Worm (Caenorhabditis elegans) whole organism, L4/young adult: ENCODE results near the gene Y22D7AL.9.
A peak's percentile ranks its signal among the peaks of the same experiment; 100 is the strongest.

Experiments
- W03F9.2 ChIP-seq: fragments of 150-350 bp; optimal IDR thresholded peaks from 2 replicates; lab custom pipeline; 2014; ENCODE audit warnings: missing biosample characterization, missing genetic modification characterization
- dao-5 ChIP-seq: sonication (generic microtip); optimal IDR thresholded peaks from 2 replicates; lab custom pipeline; 2016; ENCODE audit warnings: missing genotype, missing genetic modification characterization, moderate library complexity, missing compliant biosample characterization
- him-1 ChIP-seq: sonication (generic microtip); optimal IDR thresholded peaks from 2 replicates; lab custom pipeline; 2016; ENCODE audit warnings: missing genotype, missing genetic modification reagents, missing genetic modification characterization, missing compliant biosample characterization

Gene Y22D7AL.9

DNA sequence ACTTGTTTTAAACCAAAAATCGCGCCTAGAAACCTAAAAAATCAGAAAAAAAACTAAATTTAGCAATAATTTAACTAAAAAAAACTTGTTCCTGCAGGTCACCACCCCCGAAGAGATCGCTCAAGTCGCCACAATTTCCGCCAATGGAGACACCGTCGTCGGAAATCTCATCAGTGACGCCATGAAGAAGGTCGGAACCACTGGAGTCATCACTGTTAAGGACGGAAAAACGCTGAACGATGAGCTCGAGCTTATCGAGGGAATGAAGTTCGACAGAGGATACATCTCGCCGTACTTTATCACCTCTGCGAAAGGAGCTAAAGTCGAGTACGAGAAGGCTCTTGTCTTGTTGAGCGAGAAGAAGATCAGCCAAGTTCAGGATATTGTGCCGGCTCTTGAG lies 7.5 kb upstream of the Y22D7AL.9 start:
- TF ChIP-seq him-1 (tag; lab: Kevin White, UChicago) (no peak), dao-5 (no peak), W03F9.2 (tag; lab: Kevin White, UChicago) (no peak)

DNA sequence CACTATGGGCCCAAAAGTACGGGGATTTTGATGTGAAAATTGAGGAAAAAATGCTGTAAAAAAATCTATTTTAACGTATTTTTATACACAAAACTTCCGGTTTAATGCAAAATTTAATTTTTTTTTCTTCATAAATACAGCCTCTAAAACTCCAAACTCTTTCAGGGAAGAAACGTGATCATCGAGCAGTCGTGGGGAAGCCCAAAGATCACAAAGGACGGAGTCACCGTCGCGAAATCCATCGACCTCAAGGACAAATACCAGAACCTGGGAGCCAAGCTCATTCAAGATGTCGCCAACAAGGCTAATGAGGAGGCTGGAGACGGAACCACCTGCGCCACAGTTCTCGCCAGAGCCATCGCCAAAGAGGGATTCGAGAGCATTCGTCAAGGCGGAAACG lies 6.1 kb upstream of the Y22D7AL.9 start:
- TF ChIP-seq him-1 (tag; lab: Kevin White, UChicago), result no peak
- TF ChIP-seq dao-5, result no peak
- no peak for TF ChIP-seq W03F9.2 (tag; lab: Kevin White, UChicago)

DNA sequence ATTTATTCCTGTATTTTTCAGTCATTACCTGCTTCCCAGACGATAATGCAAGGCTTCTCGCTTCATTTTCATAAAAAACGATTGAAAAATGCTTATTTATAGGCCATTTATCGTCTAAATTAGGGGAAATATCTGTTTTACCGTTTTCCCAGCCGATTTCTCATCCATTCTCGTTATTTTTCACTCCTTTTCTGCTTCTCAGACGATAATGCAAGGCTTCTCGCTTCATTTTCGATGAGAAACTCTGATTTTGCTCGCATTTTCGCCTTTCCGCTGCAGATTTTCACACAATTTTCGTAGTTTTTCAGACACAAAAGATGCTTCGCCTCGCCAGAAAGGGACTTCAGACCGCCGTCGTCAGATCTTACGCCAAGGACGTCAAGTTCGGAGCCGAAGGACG lies 5.6 kb upstream of the Y22D7AL.9 start, which contains the start of gene hsp-60:
TSS of gene hsp-60 (plus strand) at position 301 of the 400 bp plus-strand sequence.
- TF ChIP-seq W03F9.2 (tag; lab: Kevin White, UChicago), result no peak
- TF ChIP-seq him-1 (tag; lab: Kevin White, UChicago), result no peak
- no peak for TF ChIP-seq dao-5

DNA sequence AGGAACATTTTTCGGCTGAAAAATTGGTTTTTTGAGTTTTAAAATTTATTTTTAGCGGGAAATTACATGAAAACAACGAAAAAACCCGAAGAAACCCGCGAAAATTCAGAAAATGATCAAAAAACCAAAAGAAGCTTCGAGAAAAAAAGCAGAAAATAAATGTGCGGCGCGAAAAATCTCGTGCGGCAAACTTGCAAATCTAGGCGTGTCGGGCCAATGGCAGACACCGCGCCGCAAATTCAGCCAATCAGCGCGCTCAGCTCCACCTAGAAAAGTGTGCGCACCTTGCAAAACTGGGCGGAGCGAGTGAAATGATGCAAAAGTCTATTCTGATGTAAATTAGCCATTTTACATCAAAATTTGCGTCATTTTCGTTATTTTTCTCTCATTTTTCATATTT lies 5.1 kb upstream of the Y22D7AL.9 start, which contains the start of gene Y22D7AL.10:
TSS of gene Y22D7AL.10 (minus strand) at position 15 of the 400 bp plus-strand sequence.
- TF ChIP-seq W03F9.2 (tag; lab: Kevin White, UChicago) (peak; percentile 93), him-1 (tag; lab: Kevin White, UChicago) (peak; percentile 94), dao-5 (peak; percentile 67)

DNA sequence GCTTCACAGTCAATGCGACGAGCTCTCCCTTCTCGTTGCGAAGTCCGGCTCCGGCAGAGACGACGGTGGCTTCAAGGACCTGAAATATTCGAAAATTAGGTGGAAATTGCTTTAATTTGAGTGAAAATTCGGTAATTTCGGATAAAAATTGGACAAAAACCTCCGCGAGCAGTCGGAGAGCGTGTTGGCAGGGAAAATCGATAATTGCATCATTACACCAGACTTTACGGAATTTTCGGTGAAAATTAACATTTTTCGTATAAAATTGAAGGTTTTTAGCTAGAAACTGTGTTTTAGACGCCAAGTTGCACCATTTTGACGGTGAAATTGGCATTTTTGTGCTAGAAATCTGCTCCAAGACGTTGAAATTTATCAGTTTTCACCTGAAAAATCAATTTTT lies 4.5 kb upstream of the Y22D7AL.9 start:
- TF ChIP-seq him-1 (tag; lab: Kevin White, UChicago), result no peak
- TF ChIP-seq W03F9.2 (tag; lab: Kevin White, UChicago), result no peak
- no peak for TF ChIP-seq dao-5

DNA sequence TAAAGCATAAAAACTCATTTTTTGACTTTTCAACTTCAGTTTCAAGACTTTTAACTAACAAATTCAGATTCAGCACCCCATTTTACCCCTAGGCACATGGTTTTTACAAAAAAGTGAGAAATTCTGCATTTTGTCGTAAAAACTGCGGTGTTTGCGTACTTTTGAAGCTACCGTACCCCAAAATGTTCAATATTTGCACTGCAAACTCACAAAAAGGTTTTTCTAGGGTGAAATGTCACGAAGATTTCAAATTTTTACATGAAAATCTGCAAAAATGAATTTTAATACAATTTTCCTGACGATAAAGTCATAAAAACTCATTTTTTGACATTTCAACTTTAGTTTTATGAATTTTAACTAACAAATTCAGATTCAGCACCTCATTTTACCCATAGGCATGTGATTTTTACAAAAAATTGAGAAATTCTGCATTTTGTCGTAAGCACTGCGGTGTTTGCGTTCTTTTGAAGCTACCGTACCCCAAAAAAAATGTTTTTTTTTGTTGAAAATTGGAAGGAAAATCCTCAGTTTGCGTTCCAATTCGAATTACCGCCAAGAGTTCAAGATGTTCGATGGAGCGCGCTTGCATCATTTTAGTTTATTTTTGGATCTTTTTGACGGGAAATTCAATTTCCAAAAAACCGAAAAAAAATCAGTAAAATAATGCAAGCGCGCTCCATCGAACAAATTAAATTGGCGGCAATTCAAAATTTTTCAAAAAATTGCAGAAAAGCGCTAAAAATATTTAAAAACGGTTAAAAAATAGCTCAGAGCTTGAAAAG lies 2.6 kb upstream of the Y22D7AL.9 start:
- TF ChIP-seq W03F9.2 (tag; lab: Kevin White, UChicago) (no peak), him-1 (tag; lab: Kevin White, UChicago) (no peak), dao-5 (peak; percentile 33)

DNA sequence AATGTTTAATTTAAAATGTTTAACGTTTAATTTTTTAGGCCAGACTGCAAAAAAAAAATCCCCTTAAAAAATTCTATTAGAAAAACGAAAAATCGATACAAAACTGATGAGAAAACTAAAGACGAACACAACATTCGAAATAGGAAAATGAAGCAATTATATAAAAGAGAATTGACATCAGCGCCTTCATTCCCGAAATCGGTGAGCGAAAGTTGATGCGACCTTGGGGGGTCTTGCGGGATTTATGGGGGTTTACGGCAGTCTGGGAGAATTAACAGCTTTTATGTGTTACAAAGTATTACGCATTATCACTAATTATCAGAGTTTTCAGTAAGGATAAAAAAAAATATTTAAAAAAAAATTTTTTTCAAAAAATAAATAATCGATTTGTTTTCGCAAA lies 579 bp upstream of the Y22D7AL.9 start:
- TF ChIP-seq dao-5 (no peak), him-1 (tag; lab: Kevin White, UChicago) (no peak), W03F9.2 (tag; lab: Kevin White, UChicago) (no peak)

DNA sequence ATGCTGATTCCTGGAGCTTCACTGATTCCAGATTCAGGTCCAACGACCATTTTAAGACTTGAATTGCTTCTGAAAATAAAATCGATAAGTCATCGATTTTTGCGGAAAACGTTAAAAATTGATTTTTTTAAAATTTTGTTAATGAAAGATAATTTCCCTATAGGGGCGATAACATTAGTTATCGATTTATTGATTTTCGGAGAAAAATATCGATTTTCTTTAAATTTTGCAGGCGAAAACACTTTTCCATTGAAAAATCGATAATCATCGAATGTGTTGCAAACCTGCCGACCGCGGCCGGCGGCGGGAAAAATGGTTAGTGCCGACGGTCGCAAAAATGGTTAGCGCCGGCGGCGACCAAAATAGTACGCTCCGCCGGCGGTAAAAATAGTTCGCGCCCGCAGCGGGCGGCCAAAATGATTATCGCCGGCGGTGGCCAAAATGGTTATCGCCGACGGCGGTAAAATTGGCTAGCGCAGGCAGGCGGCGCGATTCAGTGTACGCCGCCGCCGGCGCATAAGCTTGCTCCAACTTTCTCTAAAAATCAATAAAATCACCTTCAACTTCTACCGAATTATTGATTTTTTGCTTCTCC lies 762 bp downstream of the Y22D7AL.9 start:
- TF ChIP-seq him-1 (tag; lab: Kevin White, UChicago), result no peak
- no peak for TF ChIP-seq W03F9.2 (tag; lab: Kevin White, UChicago)
- no peak for TF ChIP-seq dao-5

DNA sequence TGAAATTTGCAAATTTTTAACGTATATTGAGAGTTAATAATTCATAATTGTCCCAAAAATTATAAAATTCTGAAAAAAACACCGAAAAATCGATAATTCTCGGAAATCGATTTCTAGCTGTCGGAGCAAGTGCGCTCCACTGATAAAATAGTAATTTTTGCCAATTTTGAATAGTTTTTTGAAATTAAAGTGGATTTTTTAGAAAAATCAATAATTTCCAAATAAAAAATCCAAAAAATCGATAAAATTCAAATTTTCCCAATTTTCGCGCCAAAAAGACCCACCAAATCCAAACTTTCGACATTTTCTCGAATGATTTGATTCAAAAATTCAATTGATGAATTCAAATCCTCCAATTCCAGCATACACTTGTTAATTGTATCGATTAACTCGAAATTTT lies 2.9 kb downstream of the Y22D7AL.9 start:
- TF ChIP-seq him-1 (tag; lab: Kevin White, UChicago), result no peak
- TF ChIP-seq W03F9.2 (tag; lab: Kevin White, UChicago), result no peak
- TF ChIP-seq dao-5, result no peak

DNA sequence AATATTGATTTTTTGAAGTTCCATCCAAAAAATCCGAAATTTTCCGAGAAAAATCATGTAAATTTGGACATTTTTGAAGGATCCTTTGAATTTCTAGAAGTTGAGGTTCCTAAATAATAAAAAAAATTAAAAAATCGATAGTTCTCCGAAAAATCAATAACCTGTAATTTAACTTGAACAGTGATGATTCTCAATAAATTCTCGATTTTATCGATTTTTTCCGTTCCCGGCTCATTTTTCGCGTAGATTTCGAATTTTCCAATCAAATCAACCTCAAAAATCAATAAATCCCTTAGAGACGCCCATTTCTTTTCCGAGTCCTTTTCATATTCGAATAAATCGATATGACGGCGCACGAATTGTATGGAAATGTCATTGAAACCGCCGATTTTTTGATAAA lies 6.2 kb downstream of the Y22D7AL.9 start:
- no peak for TF ChIP-seq him-1 (tag; lab: Kevin White, UChicago)
- no peak for TF ChIP-seq W03F9.2 (tag; lab: Kevin White, UChicago)
- no peak for TF ChIP-seq dao-5

DNA sequence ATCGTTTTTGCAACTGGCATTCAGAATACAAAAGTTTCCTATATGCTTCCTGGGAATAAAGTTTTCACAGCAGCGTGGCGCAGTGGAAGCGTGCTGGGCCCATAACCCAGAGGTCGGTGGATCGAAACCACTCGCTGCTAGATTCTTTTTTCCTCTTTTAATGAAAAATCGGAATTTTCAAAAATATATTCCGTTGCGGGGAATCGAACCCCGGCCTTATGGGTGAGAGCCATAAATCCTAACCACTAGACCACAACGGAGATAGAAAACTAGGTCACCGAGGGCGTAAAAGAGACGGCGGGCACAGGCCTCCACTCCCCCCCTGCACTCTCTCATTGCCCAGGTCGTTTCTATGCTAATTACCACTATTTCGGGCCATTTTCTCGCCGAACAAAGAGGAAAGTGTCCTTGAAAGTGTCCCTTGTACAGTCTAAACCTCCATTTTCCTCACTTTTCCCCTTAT lies 9.3 kb downstream of the Y22D7AL.9 start, which contains the start of gene Y22D7AL.6:
TSS of gene Y22D7AL.6 (plus strand) at position 413 of the 463 bp plus-strand sequence.
- TF ChIP-seq him-1 (tag; lab: Kevin White, UChicago) (peak; percentile 40), dao-5 (peak; percentile 31), W03F9.2 (tag; lab: Kevin White, UChicago) (peak; percentile 12)

DNA sequence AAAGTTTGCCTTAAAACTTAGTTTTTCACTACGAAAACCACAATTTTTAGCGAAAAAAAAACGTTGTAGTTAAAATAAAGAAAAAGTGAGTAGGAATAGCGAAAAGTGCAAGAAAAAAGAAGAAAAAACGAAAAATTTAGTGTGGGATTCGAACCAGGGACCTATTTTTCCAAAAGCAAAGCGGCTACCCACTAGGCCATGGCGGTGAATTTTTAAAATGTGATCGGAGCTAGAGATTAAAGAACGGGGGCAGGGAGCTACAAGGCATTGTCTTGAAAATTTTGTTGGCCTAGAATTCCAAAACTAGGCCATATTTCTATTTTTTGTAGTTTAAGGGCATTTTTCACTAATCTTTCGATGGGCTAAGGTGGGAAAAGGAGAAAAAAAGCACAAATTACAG lies 10.1 kb downstream of the Y22D7AL.9 start:
- TF ChIP-seq W03F9.2 (tag; lab: Kevin White, UChicago) (no peak), dao-5 (no peak), him-1 (tag; lab: Kevin White, UChicago) (no peak)

DNA sequence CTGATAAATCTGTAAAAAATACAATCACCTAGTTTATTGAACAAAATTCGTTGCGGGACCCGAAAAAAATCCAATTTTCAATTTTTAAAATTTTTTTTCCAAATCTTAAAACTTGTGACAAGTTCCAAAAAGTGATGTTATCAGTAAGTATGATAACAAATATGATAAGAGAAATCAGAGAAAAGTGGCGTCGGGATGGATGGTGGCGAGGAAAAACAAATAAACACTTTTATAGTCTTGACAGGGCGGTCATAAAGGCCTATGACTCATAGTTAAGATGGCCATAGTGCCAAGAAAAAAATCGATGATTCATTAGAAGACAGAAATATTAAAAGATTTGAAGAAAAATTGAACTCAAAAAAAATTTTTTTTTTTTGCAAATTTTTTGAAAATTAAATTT lies 11.2 kb downstream of the Y22D7AL.9 start:
- TF ChIP-seq him-1 (tag; lab: Kevin White, UChicago) (no peak), dao-5 (no peak), W03F9.2 (tag; lab: Kevin White, UChicago) (no peak)
